Worm (Caenorhabditis elegans) whole organism, L1 larva: Measurements from ENCODE around the gene nhr-283.
"Not testable (repeated sequence)": the region's sequence is repeated elsewhere in the genome, so short reads cannot be mapped to it uniquely, and the experiment has no call there.

Experiments used
- nhr-20 ChIP-seq: sonication (generic microtip); optimal IDR thresholded peaks from 2 replicates; lab custom pipeline; 2016; ENCODE audit warnings: mild to moderate bottlenecking, missing genetic modification characterization, missing compliant biosample characterization
- nhr-90 ChIP-seq: sonication (generic microtip); optimal IDR thresholded peaks from 2 replicates; lab custom pipeline; 2016; ENCODE audit warnings: mild to moderate bottlenecking, missing genetic modification characterization, missing compliant biosample characterization; ENCODE audit not compliant: poor library complexity
- pag-3 ChIP-seq: sonication (generic microtip); optimal IDR thresholded peaks from 2 replicates; lab custom pipeline; 2017; ENCODE audit warnings: missing genetic modification characterization, mild to moderate bottlenecking, missing compliant biosample characterization, antibody characterized with exemption, borderline replicate concordance; ENCODE audit not compliant: insufficient read depth

DNA sequence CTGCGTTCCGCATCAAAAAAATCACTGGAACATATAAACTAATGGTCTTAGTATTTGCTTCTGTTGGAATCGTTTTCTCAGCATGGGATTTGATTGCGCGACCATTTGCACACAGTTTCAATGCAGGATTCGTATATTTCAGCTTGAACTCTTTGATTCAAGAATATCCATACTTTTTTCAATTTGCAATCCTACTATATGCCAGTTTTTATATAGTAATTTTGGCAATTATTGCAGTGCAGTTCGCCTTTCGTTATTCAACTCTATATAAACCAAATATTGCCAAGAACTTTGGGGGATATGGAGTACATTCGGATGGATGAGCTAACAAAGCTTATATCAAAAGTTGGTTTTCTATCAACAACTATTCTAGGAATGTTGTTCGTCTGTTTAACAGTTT lies 23.6 kb downstream of the nhr-283 start, which contains the start of gene str-5:
- not testable (repeated sequence) for TF ChIP-seq pag-3 (tag; lab: Kevin White, UChicago); nhr-20; nhr-90 (tag; lab: Kevin White, UChicago)
